Worm (Caenorhabditis elegans): Measurements from ENCODE around the gene gcy-15.
A peak's percentile ranks its signal among the peaks of the same experiment; 100 is the strongest.
"Not testable (repeated sequence)": the region's sequence is repeated elsewhere in the genome, so short reads cannot be mapped to it uniquely, and the experiment has no call there.

gcy-15 gene

ce11 chrII:3145842-3146241 is 51.0 kb downstream of the gcy-15 start, which contains the start of gene T10D4.15:
T10D4.15 (plus strand) TSS chrII:3146142.
- TF ChIP-seq unc-62 (GFP tag; optimal IDR thresholded peaks at IDR 0.05 in 1 of 2) (peak in 1 of 2 experiments; percentile 45), unc-62 (tag; optimal IDR thresholded peaks at IDR 0.05) (no peak), zip-2 (tag; optimal IDR thresholded peaks at IDR 0.05) (no peak)

ce11 chrII:3144552-3144951 is 52.3 kb downstream of the gcy-15 start, which contains the start of gene sri-43:
sri-43 (minus strand) TSS chrII:3144652.
- TF ChIP-seq nhr-25 (tag; optimal IDR thresholded peaks at IDR 0.05; ENCODE audit: borderline replicate concordance, insufficient read depth); daf-8 (GFP tag; IDR thresholded peaks at IDR 0.05); lin-38 (GFP tag; IDR thresholded peaks at IDR 0.05): not testable (repeated sequence)

ce11 chrII:3142855-3143254 is 54.0 kb downstream of the gcy-15 start, which contains the start of gene sri-42:
sri-42 (minus strand) TSS chrII:3142955.
- not testable (repeated sequence) for TF ChIP-seq Y75B8A.6 (GFP tag; IDR thresholded peaks at IDR 0.05); daf-19 (GFP tag; conservative IDR thresholded peaks at IDR 0.05); nhr-11 (tag; optimal IDR thresholded peaks at IDR 0.05)
